Fruit fly (Drosophila melanogaster) whole organism, adult: ENCODE measurements around the gene Tim8.

Source experiments
- CG1620 ChIP-seq: fragments of 200-800 bp; sonication (Bioruptor generic); optimal IDR thresholded peaks from 2 replicates; lab custom pipeline; 2016; ENCODE audit warnings: missing biosample characterization, missing genetic modification characterization
- CG5204 ChIP-seq: fragments of 200-800 bp; sonication (Bioruptor generic); optimal IDR thresholded peaks from 2 replicates; lab custom pipeline; 2016; ENCODE audit warnings: missing biosample characterization, missing genetic modification characterization
- CG7045 ChIP-seq: fragments of 200-800 bp; sonication (Bioruptor generic); optimal IDR thresholded peaks from 2 replicates; lab custom pipeline; 2017; ENCODE audit warnings: missing biosample characterization, mild to moderate bottlenecking, missing genetic modification characterization
- Clk ChIP-seq: fragments of 200-800 bp; sonication (Bioruptor generic); optimal IDR thresholded peaks from 2 replicates; lab custom pipeline; 2017; ENCODE audit warnings: missing biosample characterization, missing genetic modification characterization
- Crg-1 ChIP-seq: fragments of 200-800 bp; sonication (Bioruptor generic); optimal IDR thresholded peaks from 2 replicates; lab custom pipeline; 2016; ENCODE audit warnings: missing biosample characterization, missing genetic modification characterization
- bab1 ChIP-seq: fragments of 200-800 bp; sonication (Bioruptor generic); optimal IDR thresholded peaks from 3 replicates; lab custom pipeline; 2019; ENCODE audit warnings: missing biosample characterization, mild to moderate bottlenecking, missing genetic modification characterization, moderate library complexity
- cic ChIP-seq: fragments of 200-800 bp; sonication (Bioruptor generic); optimal IDR thresholded peaks from 2 replicates; lab custom pipeline; 2017; ENCODE audit warnings: missing biosample characterization, mild to moderate bottlenecking, missing genetic modification characterization, moderate library complexity
- kay ChIP-seq: fragments of 200-800 bp; sonication (Bioruptor generic); peaks from one replicate; lab custom pipeline; 2016; ENCODE audit warnings: missing biosample characterization, missing genetic modification characterization, borderline replicate concordance
- tj ChIP-seq: fragments of 200-800 bp; sonication (Bioruptor generic); optimal IDR thresholded peaks from 3 replicates; lab custom pipeline; 2017; ENCODE audit warnings: missing biosample characterization, mild to moderate bottlenecking, missing genetic modification characterization, moderate library complexity

DNA sequence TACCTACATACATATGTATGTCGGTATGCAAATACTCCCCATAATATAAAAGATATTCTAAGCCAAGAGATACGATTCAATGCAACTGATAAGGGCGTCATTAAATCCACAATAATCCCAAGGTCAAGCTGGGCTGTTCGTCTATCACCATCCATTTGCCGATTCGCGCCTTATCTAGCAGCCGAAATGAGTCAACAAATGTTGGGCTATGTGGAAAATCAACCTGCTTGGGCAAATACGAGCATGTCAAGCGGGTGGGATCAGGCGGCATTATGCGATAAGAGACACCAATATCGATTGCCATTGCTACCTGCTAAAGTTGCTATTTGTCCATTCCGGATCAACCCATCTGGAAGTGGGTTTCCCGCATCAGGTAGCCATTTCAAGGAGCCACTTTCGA, 45.6 kb upstream of the Tim8 start:
- TF ChIP-seq bab1 (GFP tag; lab: Kevin White, UChicago) = no peak
- TF ChIP-seq CG5204 (GFP tag; lab: Kevin White, UChicago) = no peak
- no peak for TF ChIP-seq cic (GFP tag; lab: Kevin White, UChicago)
- no peak for TF ChIP-seq tj (GFP tag; lab: Kevin White, UChicago)
- no peak for TF ChIP-seq Crg-1 (GFP tag; lab: Kevin White, UChicago)
- no peak for TF ChIP-seq CG1620 (GFP tag; lab: Kevin White, UChicago)
- no peak for TF ChIP-seq kay (GFP tag; lab: Kevin White, UChicago)
- no peak for TF ChIP-seq CG7045 (GFP tag; lab: Kevin White, UChicago)
- TF ChIP-seq Clk (GFP tag; lab: Kevin White, UChicago) = no peak
